Worm (Caenorhabditis elegans): ENCODE data around the gene F22F7.4.
"Not testable (repeated sequence)": the region's sequence is repeated elsewhere in the genome, so short reads cannot be mapped to it uniquely, and the experiment has no call there.

F22F7.4 gene

DNA sequence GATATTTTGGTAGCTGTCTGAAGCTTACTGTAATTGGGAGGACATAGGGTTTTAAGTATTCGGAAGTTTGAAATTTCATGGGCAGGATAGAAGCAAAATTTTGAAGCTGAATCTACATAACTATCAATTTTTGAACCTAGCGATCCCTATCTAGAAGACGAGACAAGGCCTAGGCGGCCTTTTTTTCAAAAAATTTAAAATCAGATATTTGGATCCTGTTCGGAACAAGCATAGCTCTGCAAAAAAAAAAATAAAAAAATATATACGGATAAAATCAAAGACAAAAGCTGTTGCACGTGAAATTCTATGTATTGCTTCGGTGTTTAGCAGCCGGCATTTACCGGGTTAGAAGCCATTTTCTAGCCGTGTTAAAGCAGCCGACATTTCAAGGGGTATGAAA is 10.7 kb downstream of the F22F7.4 start, which contains the start of gene F36F12.2:
TSS of gene F36F12.2 (minus strand) at position 101 of the 400 bp plus-strand sequence.
- TF ChIP-seq him-1 (tag; optimal IDR thresholded peaks at IDR 0.05) (no peak), W03F9.2 (tag; optimal IDR thresholded peaks at IDR 0.05) (no peak)

ce11 chrV:2090321-2090720 is 15.6 kb downstream of the F22F7.4 start, which contains the start of gene ztf-28:
TSS of gene ztf-28 (plus strand) at chrV:2090669.
- TF ChIP-seq him-1, dao-5, W03F9.2 (tag; optimal IDR thresholded peaks at IDR 0.05): not testable (repeated sequence)

ce11 chrV:2085745-2086267 is 20.1 kb downstream of the F22F7.4 start, which contains the start of gene F36F12.3:
TSS of gene F36F12.3 (plus strand) at chrV:2085795.
- TF ChIP-seq dao-5, W03F9.2, him-1 (tag; optimal IDR thresholded peaks at IDR 0.05): not testable (repeated sequence)

DNA sequence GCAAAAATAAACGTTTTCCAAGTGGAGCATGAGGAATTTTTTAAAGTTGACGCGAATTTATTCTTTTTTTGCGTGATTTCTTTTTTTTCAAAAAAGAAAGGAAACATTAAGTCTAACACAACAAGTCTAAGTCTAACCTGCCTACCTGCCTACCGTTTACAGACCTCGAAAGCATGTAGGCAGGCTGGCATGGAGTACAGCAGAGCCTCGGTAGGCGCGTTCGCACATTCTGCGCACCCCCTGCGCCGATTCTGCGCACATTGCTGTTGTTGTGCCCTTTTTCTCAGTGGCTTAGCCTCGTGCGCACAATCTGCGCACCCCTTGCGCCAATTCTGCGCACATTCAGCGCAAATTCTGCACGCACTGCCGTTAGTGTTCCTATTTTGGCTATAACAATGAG is 22.0 kb downstream of the F22F7.4 start:
- no peak for TF ChIP-seq dao-5 (tag; optimal IDR thresholded peaks at IDR 0.05)
- no peak for TF ChIP-seq him-1 (tag; optimal IDR thresholded peaks at IDR 0.05)
- no peak for TF ChIP-seq W03F9.2 (tag; optimal IDR thresholded peaks at IDR 0.05)

DNA sequence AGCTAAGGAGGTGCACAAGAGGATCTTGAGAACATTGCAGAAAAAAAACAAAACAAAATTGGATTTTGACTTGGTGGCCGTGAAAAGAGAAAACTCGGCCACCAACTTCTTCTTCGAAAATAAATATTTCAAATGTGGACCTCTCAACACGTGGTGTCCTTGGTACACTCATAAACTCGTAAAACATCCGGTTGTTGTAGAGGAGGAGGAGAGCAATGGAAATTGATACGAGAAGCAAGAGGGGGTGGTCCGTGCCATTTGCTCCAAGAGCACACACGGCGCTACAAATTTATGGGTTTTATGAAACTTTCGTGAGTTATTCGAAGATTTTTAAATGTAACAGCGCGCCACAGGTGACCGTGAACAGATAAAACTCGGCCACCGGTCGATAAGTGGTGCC is 24.0 kb downstream of the F22F7.4 start:
- TF ChIP-seq him-1 (tag; optimal IDR thresholded peaks at IDR 0.05) = no peak
- TF ChIP-seq W03F9.2 (tag; optimal IDR thresholded peaks at IDR 0.05) = no peak
- TF ChIP-seq dao-5 (tag; optimal IDR thresholded peaks at IDR 0.05) = no peak

DNA sequence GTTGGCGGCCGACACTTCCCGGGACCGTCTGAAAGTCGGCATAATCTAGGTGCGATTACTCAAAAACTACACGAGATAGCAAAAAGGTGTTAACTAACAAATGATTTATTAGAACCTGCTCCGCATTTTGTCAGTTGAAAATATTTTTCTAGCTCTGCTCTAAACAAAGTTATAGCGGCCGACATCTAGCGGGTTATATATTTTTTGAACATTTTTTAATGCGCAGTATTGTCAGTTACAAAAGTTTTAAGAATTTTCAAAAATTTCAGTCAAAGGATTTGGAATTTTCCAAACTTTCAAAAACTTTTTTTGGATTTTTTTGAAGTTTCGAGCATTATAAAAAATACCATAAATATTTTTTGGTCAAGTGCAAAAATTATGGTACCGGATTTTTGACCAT is 24.6 kb downstream of the F22F7.4 start:
- TF ChIP-seq dao-5 (tag; optimal IDR thresholded peaks at IDR 0.05) = no peak
- no peak for TF ChIP-seq him-1 (tag; optimal IDR thresholded peaks at IDR 0.05)
- TF ChIP-seq W03F9.2 (tag; optimal IDR thresholded peaks at IDR 0.05) = no peak

DNA sequence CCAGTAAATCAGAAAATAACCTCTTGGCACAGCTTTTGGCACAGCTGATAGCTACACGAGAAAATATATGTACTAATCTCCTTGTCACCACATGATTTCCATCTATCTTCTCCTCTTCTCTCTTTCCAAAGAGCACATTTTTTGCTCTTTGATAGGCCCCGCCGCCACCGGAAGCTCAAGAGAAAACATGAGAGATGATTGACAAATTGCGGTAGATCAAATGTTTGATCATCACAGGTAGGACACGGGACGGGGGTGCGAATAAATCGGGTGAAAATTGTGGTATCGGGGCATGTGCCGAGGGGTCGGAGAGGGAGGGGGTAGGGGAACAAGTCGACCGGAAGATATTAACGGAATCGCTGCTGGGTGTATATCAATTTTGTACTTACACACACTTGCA is 29.8 kb downstream of the F22F7.4 start:
- TF ChIP-seq W03F9.2 (tag; optimal IDR thresholded peaks at IDR 0.05) (no peak), dao-5 (tag; optimal IDR thresholded peaks at IDR 0.05) (no peak), him-1 (tag; optimal IDR thresholded peaks at IDR 0.05) (no peak)

DNA sequence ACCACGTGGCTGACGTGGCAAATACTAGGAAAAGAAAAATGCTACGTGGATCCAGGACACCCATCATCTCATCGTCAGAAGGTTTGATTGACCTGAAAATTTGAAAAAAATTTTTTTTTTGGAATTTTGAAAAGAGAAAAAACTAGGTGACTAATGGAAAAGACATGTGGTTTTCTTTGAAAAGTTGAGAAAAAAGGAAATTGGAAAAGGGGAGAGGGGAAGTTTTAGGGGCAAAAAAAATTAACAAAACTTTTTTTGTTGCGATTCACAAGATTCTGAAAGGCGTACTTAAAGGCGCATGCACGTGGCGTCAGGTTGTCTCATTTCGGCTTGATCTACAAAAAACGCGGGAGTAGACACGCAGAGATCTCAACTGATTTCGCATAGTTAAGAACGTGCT is 33.1 kb downstream of the F22F7.4 start, which contains the start of gene Y40B10A.9:
TSS of gene Y40B10A.9 (minus strand) at position 101 of the 400 bp plus-strand sequence.
- TF ChIP-seq dao-5 (tag; optimal IDR thresholded peaks at IDR 0.05) = no peak
- no peak for TF ChIP-seq him-1 (tag; optimal IDR thresholded peaks at IDR 0.05)
- TF ChIP-seq W03F9.2 (tag; optimal IDR thresholded peaks at IDR 0.05) = no peak

DNA sequence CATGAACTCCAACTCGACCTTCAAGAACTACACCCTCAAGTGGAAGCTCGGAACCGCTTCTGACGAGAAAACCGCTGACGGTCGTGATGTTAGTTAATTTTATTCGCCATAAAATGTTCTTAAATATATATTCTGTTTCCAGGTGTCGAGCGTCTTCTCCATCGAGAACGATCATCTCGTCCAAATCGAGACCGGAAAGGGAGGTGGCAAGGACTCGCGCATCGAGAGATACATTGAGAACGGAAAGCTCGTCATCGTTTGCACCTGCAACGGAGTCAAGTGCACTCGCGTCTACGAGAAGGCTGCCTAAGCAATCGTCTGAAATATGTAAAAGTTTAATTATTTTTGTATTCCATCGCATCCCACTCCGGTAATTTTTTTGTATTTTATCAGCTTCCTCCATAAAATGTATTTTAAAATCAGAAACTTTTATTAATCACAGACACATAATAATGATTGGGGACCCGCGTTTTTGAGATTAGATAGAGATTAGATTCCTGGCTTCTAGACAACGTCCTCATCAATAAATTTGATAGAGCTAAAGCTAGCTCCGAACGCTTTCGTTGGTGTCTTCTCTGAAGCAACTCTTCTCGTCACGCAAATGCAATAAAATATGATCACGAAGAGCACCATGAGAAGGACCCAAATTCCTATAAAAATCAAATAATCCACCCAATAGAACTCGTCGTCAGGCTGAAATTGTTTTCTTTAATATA is 37.0 kb downstream of the F22F7.4 start:
- TF ChIP-seq him-1 (tag; optimal IDR thresholded peaks at IDR 0.05) (no peak), W03F9.2 (tag; optimal IDR thresholded peaks at IDR 0.05) (no peak)

- TF ChIP-seq him-1 (tag; optimal IDR thresholded peaks at IDR 0.05) (no peak), dao-5 (tag; optimal IDR thresholded peaks at IDR 0.05) (no peak), W03F9.2 (tag; optimal IDR thresholded peaks at IDR 0.05) (no peak)
Measured at ce11 chrV:2067985-2068499, 37.8 kb downstream of the F22F7.4 start, which contains the start of gene lbp-9. TSS of gene lbp-9 (plus strand) at chrV:2068449.

ce11 chrV:2067419-2067818 is 38.5 kb downstream of the F22F7.4 start:
- TF ChIP-seq W03F9.2 (tag; optimal IDR thresholded peaks at IDR 0.05) (peak; percentile 44), him-1 (tag; optimal IDR thresholded peaks at IDR 0.05) (no peak), dao-5 (tag; optimal IDR thresholded peaks at IDR 0.05) (no peak)

ce11 chrV:2066780-2067179 is 39.1 kb downstream of the F22F7.4 start, which contains the start of gene nhr-86:
TSS of gene nhr-86 (minus strand) at chrV:2066850.
- no peak for TF ChIP-seq W03F9.2 (tag; optimal IDR thresholded peaks at IDR 0.05)
- TF ChIP-seq him-1 (tag; optimal IDR thresholded peaks at IDR 0.05) = no peak
- TF ChIP-seq dao-5 (tag; optimal IDR thresholded peaks at IDR 0.05) = no peak

ce11 chrV:2057324-2057723 is 48.6 kb downstream of the F22F7.4 start, which contains the start of gene comt-3:
TSS of gene comt-3 (plus strand) at chrV:2057537.
- no peak for TF ChIP-seq him-1 (tag; optimal IDR thresholded peaks at IDR 0.05)
- TF ChIP-seq dao-5 (tag; optimal IDR thresholded peaks at IDR 0.05) = no peak
- TF ChIP-seq W03F9.2 (tag; optimal IDR thresholded peaks at IDR 0.05) = no peak
